ENCODE assay signal across 1 fruit fly cellular context in genomic region chr3R:13452851-13453255, dm6.
TF ChIP-seq lines count a peak whose summit lies in the region.

No protein-coding gene starts in this region.

TF ChIP-seq in whole organism, embryonic, 481 proteins besides CTCF, POLR2A, EP300 and RAD21 (continued from another document and continues in another):
- peak; percentile 74 for TF ChIP-seq Hsf (GFP tag; optimal IDR thresholded peaks at IDR 0.05; lab: Kevin White, UChicago)
- TF ChIP-seq GATAe (GFP tag; conservative IDR thresholded peaks at IDR 0.05; lab: Robert Waterston, UW) = no peak
- peak in 1 of 2 experiments; percentile 92 for TF ChIP-seq eve (GFP tag; optimal IDR thresholded peaks at IDR 0.05; lab: Kevin White, UChicago)
- peak; percentile 70 to 76 for TF ChIP-seq bsh (GFP tag; optimal IDR thresholded peaks at IDR 0.05; lab: Kevin White, UChicago)
- peak; percentile 54 for TF ChIP-seq run (tag; optimal IDR thresholded peaks at IDR 0.05; lab: Kevin White, UChicago)
- no peak for TF ChIP-seq sens-2 (GFP tag; IDR thresholded peaks at IDR 0.05; lab: Robert Waterston, UW)
- peak; percentile 32; the same call in 1 of the 2 replicates for TF ChIP-seq wdn (GFP tag; IDR thresholded peaks at IDR 0.05; lab: Robert Waterston, UW)
- TF ChIP-seq CG34422 (GFP tag; IDR thresholded peaks at IDR 0.05; lab: Robert Waterston, UW) = peak; percentile 46; the same call in 1 of the 3 replicates
- peak; percentile 88 for TF ChIP-seq grau (tag; optimal IDR thresholded peaks at IDR 0.05; lab: Kevin White, UChicago)
- no peak for TF ChIP-seq pan (optimal IDR thresholded peaks at IDR 0.05; lab: Kevin White, UChicago)
- TF ChIP-seq pan (GFP tag; optimal IDR thresholded peaks at IDR 0.05 in 1 of 2, IDR thresholded peaks at IDR 0.05 in 1 of 2) = peak in 1 of 2 experiments; percentile 62
- no peak for TF ChIP-seq unc-4 (GFP tag; IDR thresholded peaks at IDR 0.05; lab: Robert Waterston, UW; ENCODE audit: partially characterized antibody)
- peak; percentile 33 for TF ChIP-seq CG8944 (GFP tag; optimal IDR thresholded peaks at IDR 0.05; lab: Kevin White, UChicago)
- peak; percentile 42 for TF ChIP-seq CG14050 (GFP tag; IDR thresholded peaks at IDR 0.05; lab: Robert Waterston, UW)
- no peak for TF ChIP-seq CG17612 (GFP tag; IDR thresholded peaks at IDR 0.05; lab: Robert Waterston, UW)
- TF ChIP-seq CG12236 (GFP tag; optimal IDR thresholded peaks at IDR 0.05; lab: Kevin White, UChicago) = peak; percentile 42
- no peak for TF ChIP-seq stwl (tag; optimal IDR thresholded peaks at IDR 0.05; lab: Kevin White, UChicago)
- TF ChIP-seq Six4 (GFP tag; optimal IDR thresholded peaks at IDR 0.05; lab: Kevin White, UChicago) = peak; percentile 71
- TF ChIP-seq Fer1 (GFP tag; optimal IDR thresholded peaks at IDR 0.05; lab: Kevin White, UChicago) = peak; percentile 77
- TF ChIP-seq org-1 (GFP tag; optimal IDR thresholded peaks at IDR 0.05; lab: Kevin White, UChicago) = peak; percentile 77
- TF ChIP-seq yki (optimal IDR thresholded peaks at IDR 0.05; lab: Kevin White, UChicago) = no peak
- no peak; the same call in 2 of the 3 replicates for TF ChIP-seq B-H1 (GFP tag; IDR thresholded peaks at IDR 0.05; lab: Robert Waterston, UW)
- peak; percentile 53 for TF ChIP-seq CG18011 (GFP tag; optimal IDR thresholded peaks at IDR 0.05; lab: Kevin White, UChicago)
- TF ChIP-seq CG12659 (GFP tag; optimal IDR thresholded peaks at IDR 0.05; lab: Kevin White, UChicago) = peak; percentile 84
- no peak for TF ChIP-seq mirr (GFP tag; optimal IDR thresholded peaks at IDR 0.05; lab: Kevin White, UChicago)
- TF ChIP-seq CG7839 (tag; optimal IDR thresholded peaks at IDR 0.05; lab: Kevin White, UChicago) = peak; percentile 90
- no peak for TF ChIP-seq insv (GFP tag; optimal IDR thresholded peaks at IDR 0.05; lab: Kevin White, UChicago)
- peak; percentile 63 for TF ChIP-seq CG7372 (GFP tag; IDR thresholded peaks at IDR 0.05; lab: Robert Waterston, UW)
- no peak for TF ChIP-seq CG13287 (GFP tag; IDR thresholded peaks at IDR 0.05; lab: Robert Waterston, UW; ENCODE audit: partially characterized antibody)
- TF ChIP-seq ftz-f1 (GFP tag; optimal IDR thresholded peaks at IDR 0.05; lab: Kevin White, UChicago) = no peak
- TF ChIP-seq wek (GFP tag; optimal IDR thresholded peaks at IDR 0.05; lab: Kevin White, UChicago) = no peak
- TF ChIP-seq CG30020 (tag; optimal IDR thresholded peaks at IDR 0.05; lab: Kevin White, UChicago) = peak; percentile 44
- peak; percentile 78 for TF ChIP-seq Ssrp (tag; optimal IDR thresholded peaks at IDR 0.05; lab: Kevin White, UChicago)
- TF ChIP-seq CG31441 (GFP tag; IDR thresholded peaks at IDR 0.05; lab: Robert Waterston, UW) = peak; percentile 86
- TF ChIP-seq CG13775 (GFP tag; optimal IDR thresholded peaks at IDR 0.05; lab: Kevin White, UChicago) = peak; percentile 84
- TF ChIP-seq ase (GFP tag; IDR thresholded peaks at IDR 0.05; lab: Robert Waterston, UW) = no peak
- peak; percentile 37 for TF ChIP-seq Lhr (GFP tag; optimal IDR thresholded peaks at IDR 0.05; lab: Kevin White, UChicago)
- TF ChIP-seq CG13296 (GFP tag; optimal IDR thresholded peaks at IDR 0.05; lab: Kevin White, UChicago) = peak; percentile 74
- peak; percentile 42; the same call in 1 of the 2 replicates for TF ChIP-seq Nf-YA (GFP tag; IDR thresholded peaks at IDR 0.05; lab: Robert Waterston, UW)
- TF ChIP-seq CG18262 (tag; optimal IDR thresholded peaks at IDR 0.05; lab: Kevin White, UChicago) = peak; percentile 91
- no peak for TF ChIP-seq CG3163 (GFP tag; optimal IDR thresholded peaks at IDR 0.05; lab: Kevin White, UChicago)
- peak; percentile 78 for TF ChIP-seq Drgx (GFP tag; IDR thresholded peaks at IDR 0.05; lab: Robert Waterston, UW)
- TF ChIP-seq slbo (GFP tag; IDR thresholded peaks at IDR 0.05; lab: Robert Waterston, UW) = peak; percentile 68
- no peak for TF ChIP-seq CG7271 (tag; optimal IDR thresholded peaks at IDR 0.05; lab: Kevin White, UChicago)
- peak; percentile 22 to 89 for TF ChIP-seq Hr51 (GFP tag; optimal IDR thresholded peaks at IDR 0.05; lab: Kevin White, UChicago)
- peak; percentile 38 for TF ChIP-seq CG34376 (GFP tag; optimal IDR thresholded peaks at IDR 0.05; lab: Kevin White, UChicago)
- no peak for TF ChIP-seq Lpt (GFP tag; optimal IDR thresholded peaks at IDR 0.05; lab: Kevin White, UChicago)
- TF ChIP-seq ranshi (GFP tag; IDR thresholded peaks at IDR 0.05; lab: Robert Waterston, UW) = 0 out of 2 replicates have a peak, but pooled peaks have one; percentile 39
- peak; percentile 52 for TF ChIP-seq CG33557 (GFP tag; optimal IDR thresholded peaks at IDR 0.05; lab: Kevin White, UChicago)
- peak; percentile 67 for TF ChIP-seq Usf (GFP tag; optimal IDR thresholded peaks at IDR 0.05; lab: Kevin White, UChicago)
- TF ChIP-seq ac (GFP tag; optimal IDR thresholded peaks at IDR 0.05; lab: Kevin White, UChicago) = no peak
- peak; percentile 59 for TF ChIP-seq Dip3 (GFP tag; optimal IDR thresholded peaks at IDR 0.05; lab: Kevin White, UChicago)
- 0 out of 3 replicates have a peak, but pooled peaks have one; percentile 36 for TF ChIP-seq C15 (GFP tag; IDR thresholded peaks at IDR 0.05; lab: Robert Waterston, UW)
- TF ChIP-seq Doc3 (GFP tag; IDR thresholded peaks at IDR 0.05; lab: Robert Waterston, UW; ENCODE audit: partially characterized antibody) = no peak
- peak; percentile 22 for TF ChIP-seq CG4617 (GFP tag; optimal IDR thresholded peaks at IDR 0.05; lab: Kevin White, UChicago; ENCODE audit: borderline replicate concordance)
- TF ChIP-seq Abd-B (GFP tag; optimal IDR thresholded peaks at IDR 0.05; lab: Kevin White, UChicago) = peak; percentile 76
- TF ChIP-seq Nf-YB (GFP tag; optimal IDR thresholded peaks at IDR 0.05; lab: Kevin White, UChicago) = peak; percentile 66
- peak; percentile 49 for TF ChIP-seq pnt (GFP tag; optimal IDR thresholded peaks at IDR 0.05; lab: Kevin White, UChicago)
- peak; percentile 82 for TF ChIP-seq BtbVII (GFP tag; optimal IDR thresholded peaks at IDR 0.05; lab: Kevin White, UChicago)
- TF ChIP-seq CG12071 (GFP tag; optimal IDR thresholded peaks at IDR 0.05; lab: Kevin White, UChicago) = peak; percentile 15
- no peak for TF ChIP-seq bowl (GFP tag; IDR thresholded peaks at IDR 0.05; lab: Robert Waterston, UW)
- peak; percentile 70 for TF ChIP-seq Fer3 (tag; optimal IDR thresholded peaks at IDR 0.05; lab: Kevin White, UChicago)
- peak; percentile 68 for TF ChIP-seq CG17359 (tag; optimal IDR thresholded peaks at IDR 0.05; lab: Kevin White, UChicago)
- TF ChIP-seq CG10274 (GFP tag; optimal IDR thresholded peaks at IDR 0.05; lab: Kevin White, UChicago) = peak; percentile 56
- TF ChIP-seq Tbp (GFP tag; optimal IDR thresholded peaks at IDR 0.05; lab: Kevin White, UChicago) = no peak
- TF ChIP-seq chm (GFP tag; IDR thresholded peaks at IDR 0.05; lab: Robert Waterston, UW) = no peak
- TF ChIP-seq otp (GFP tag; IDR thresholded peaks at IDR 0.05; lab: Robert Waterston, UW) = peak; percentile 18; the same call in 1 of the 3 replicates
- TF ChIP-seq CG3838 (GFP tag; optimal IDR thresholded peaks at IDR 0.05; lab: Kevin White, UChicago) = peak; percentile 1
- TF ChIP-seq hkb (optimal IDR thresholded peaks at IDR 0.05; lab: Kevin White, UChicago) = no peak
- TF ChIP-seq hkb (GFP tag; IDR thresholded peaks at IDR 0.05; lab: Robert Waterston, UW) = peak; percentile 65
- TF ChIP-seq toy (GFP tag; IDR thresholded peaks at IDR 0.05; lab: Robert Waterston, UW) = 0 out of 2 replicates have a peak, but pooled peaks have one; percentile 23
- no peak for TF ChIP-seq cad (GFP tag; optimal IDR thresholded peaks at IDR 0.05; lab: Kevin White, UChicago)
- TF ChIP-seq CG10321 (GFP tag; IDR thresholded peaks at IDR 0.05; lab: Robert Waterston, UW) = no peak
- peak; percentile 15 for TF ChIP-seq YL-1 (GFP tag; optimal IDR thresholded peaks at IDR 0.05; lab: Kevin White, UChicago)
- TF ChIP-seq jigr1 (GFP tag; IDR thresholded peaks at IDR 0.05; lab: Robert Waterston, UW) = peak; percentile 56; the same call in 1 of the 3 replicates
- TF ChIP-seq CG2202 (tag; optimal IDR thresholded peaks at IDR 0.05; lab: Kevin White, UChicago) = peak; percentile 55
- TF ChIP-seq Gug (GFP tag; IDR thresholded peaks at IDR 0.05; lab: Robert Waterston, UW) = peak; percentile 37; the same call in 1 of the 4 replicates
- no peak for TF ChIP-seq zen2 (GFP tag; IDR thresholded peaks at IDR 0.05; lab: Robert Waterston, UW; ENCODE audit: partially characterized antibody)
- TF ChIP-seq CG6654 (GFP tag; optimal IDR thresholded peaks at IDR 0.05; lab: Kevin White, UChicago) = peak; percentile 50
- peak; percentile 63 for TF ChIP-seq Spps (tag; optimal IDR thresholded peaks at IDR 0.05; lab: Kevin White, UChicago)
- TF ChIP-seq gsb-n (tag; optimal IDR thresholded peaks at IDR 0.05; lab: Kevin White, UChicago) = peak; percentile 68
- peak; percentile 70 for TF ChIP-seq Asciz (GFP tag; optimal IDR thresholded peaks at IDR 0.05; lab: Kevin White, UChicago)
- TF ChIP-seq dmrt99B (tag; optimal IDR thresholded peaks at IDR 0.05; lab: Kevin White, UChicago) = peak; percentile 89
- TF ChIP-seq tgo (GFP tag; IDR thresholded peaks at IDR 0.05; lab: Robert Waterston, UW) = no peak; the same call in 1 of the 3 replicates
- peak; percentile 51; the same call in 1 of the 2 replicates for TF ChIP-seq H2.0 (GFP tag; IDR thresholded peaks at IDR 0.05; lab: Robert Waterston, UW)
- peak; percentile 71 for TF ChIP-seq CG11723 (GFP tag; optimal IDR thresholded peaks at IDR 0.05; lab: Kevin White, UChicago)
- TF ChIP-seq Gsc (GFP tag; IDR thresholded peaks at IDR 0.05; lab: Robert Waterston, UW) = 0 out of 2 replicates have a peak, but pooled peaks have one; percentile 20
- no peak for TF ChIP-seq Dref (GFP tag; IDR thresholded peaks at IDR 0.05; lab: Robert Waterston, UW)
- TF ChIP-seq CG2678 (tag; optimal IDR thresholded peaks at IDR 0.05; lab: Kevin White, UChicago) = peak; percentile 91
- TF ChIP-seq trh (GFP tag; optimal IDR thresholded peaks at IDR 0.05; lab: Kevin White, UChicago) = peak; percentile 17
- peak; percentile 43 for TF ChIP-seq chn (GFP tag; optimal IDR thresholded peaks at IDR 0.05; lab: Kevin White, UChicago)
- no peak for TF ChIP-seq CG16813 (GFP tag; IDR thresholded peaks at IDR 0.05; lab: Robert Waterston, UW; ENCODE audit: partially characterized antibody)
- TF ChIP-seq CG11247 (GFP tag; IDR thresholded peaks at IDR 0.05; lab: Robert Waterston, UW) = peak; percentile 30; the same call in 1 of the 2 replicates
- peak; percentile 86 for TF ChIP-seq Meics (GFP tag; optimal IDR thresholded peaks at IDR 0.05; lab: Kevin White, UChicago)
- no peak for TF ChIP-seq Hey (tag; optimal IDR thresholded peaks at IDR 0.05; lab: Kevin White, UChicago)
- TF ChIP-seq CG1792 (GFP tag; optimal IDR thresholded peaks at IDR 0.05; lab: Kevin White, UChicago) = no peak
- peak; percentile 62 for TF ChIP-seq CG12942 (GFP tag; optimal IDR thresholded peaks at IDR 0.05; lab: Kevin White, UChicago)
- peak; percentile 22; the same call in 1 of the 2 replicates for TF ChIP-seq MBD-R2 (GFP tag; IDR thresholded peaks at IDR 0.05; lab: Robert Waterston, UW)
- peak; percentile 70 for TF ChIP-seq CG9932 (GFP tag; IDR thresholded peaks at IDR 0.05; lab: Robert Waterston, UW)
- peak; percentile 20 for TF ChIP-seq exex (tag; optimal IDR thresholded peaks at IDR 0.05; lab: Kevin White, UChicago)
- TF ChIP-seq salm (tag; optimal IDR thresholded peaks at IDR 0.05; lab: Kevin White, UChicago) = peak; percentile 24
- TF ChIP-seq vnd (GFP tag; IDR thresholded peaks at IDR 0.05; lab: Robert Waterston, UW; ENCODE audit: partially characterized antibody) = no peak
- peak; percentile 83 for TF ChIP-seq Xbp1 (GFP tag; optimal IDR thresholded peaks at IDR 0.05; lab: Kevin White, UChicago)
- no peak for TF ChIP-seq CG11696 (GFP tag; IDR thresholded peaks at IDR 0.05; lab: Robert Waterston, UW)
- peak; percentile 44; the same call in 1 of the 2 replicates for TF ChIP-seq CG14441 (GFP tag; IDR thresholded peaks at IDR 0.05; lab: Robert Waterston, UW)
- TF ChIP-seq CG4424 (GFP tag; optimal IDR thresholded peaks at IDR 0.05; lab: Kevin White, UChicago) = peak; percentile 86
- no peak for TF ChIP-seq CG12769 (tag; optimal IDR thresholded peaks at IDR 0.05; lab: Kevin White, UChicago)
- no peak for TF ChIP-seq CG13894 (tag; optimal IDR thresholded peaks at IDR 0.05; lab: Kevin White, UChicago)
- peak; percentile 41 for TF ChIP-seq jumu (GFP tag; optimal IDR thresholded peaks at IDR 0.05; lab: Kevin White, UChicago)
- peak; percentile 45 for TF ChIP-seq Atf3 (GFP tag; optimal IDR thresholded peaks at IDR 0.05; lab: Kevin White, UChicago)
- no peak for TF ChIP-seq fd102C (GFP tag; optimal IDR thresholded peaks at IDR 0.05; lab: Kevin White, UChicago)
- TF ChIP-seq CG3726 (GFP tag; IDR thresholded peaks at IDR 0.05; lab: Robert Waterston, UW) = 0 out of 3 replicates have a peak, but pooled peaks have one; percentile 27
- peak; percentile 59 for TF ChIP-seq CG14014 (GFP tag; IDR thresholded peaks at IDR 0.05; lab: Robert Waterston, UW)
- TF ChIP-seq cato (GFP tag; optimal IDR thresholded peaks at IDR 0.05; lab: Kevin White, UChicago; ENCODE audit: borderline replicate concordance) = peak; percentile 53
- TF ChIP-seq CG11695 (GFP tag; IDR thresholded peaks at IDR 0.05; lab: Robert Waterston, UW) = peak; percentile 66
- TF ChIP-seq CG32532 (GFP tag; IDR thresholded peaks at IDR 0.05; lab: Robert Waterston, UW) = peak; percentile 76
- TF ChIP-seq kni (GFP tag; optimal IDR thresholded peaks at IDR 0.05; lab: Kevin White, UChicago) = no peak
- peak; percentile 35; the same call in 1 of the 3 replicates for TF ChIP-seq zfh1 (GFP tag; IDR thresholded peaks at IDR 0.05; lab: Robert Waterston, UW)
- TF ChIP-seq sna (GFP tag; IDR thresholded peaks at IDR 0.05; lab: Robert Waterston, UW; ENCODE audit: partially characterized antibody) = no peak
- peak; percentile 2 for TF ChIP-seq CG15073 (GFP tag; optimal IDR thresholded peaks at IDR 0.05; lab: Kevin White, UChicago)
- TF ChIP-seq Lim3 (GFP tag; IDR thresholded peaks at IDR 0.05; lab: Robert Waterston, UW) = no peak
- peak; percentile 42 for TF ChIP-seq ems (GFP tag; optimal IDR thresholded peaks at IDR 0.05; lab: Kevin White, UChicago)
- 0 out of 3 replicates have a peak, but pooled peaks have one; percentile 44 for TF ChIP-seq CG7357 (GFP tag; IDR thresholded peaks at IDR 0.05; lab: Robert Waterston, UW)
- peak; percentile 46 for TF ChIP-seq CG5180 (GFP tag; optimal IDR thresholded peaks at IDR 0.05; lab: Kevin White, UChicago)
- TF ChIP-seq tap (tag; optimal IDR thresholded peaks at IDR 0.05; lab: Kevin White, UChicago) = peak; percentile 66
- TF ChIP-seq CG12744 (GFP tag; optimal IDR thresholded peaks at IDR 0.05; lab: Kevin White, UChicago) = peak; percentile 57
- TF ChIP-seq hb (GFP tag; IDR thresholded peaks at IDR 0.05; lab: Robert Waterston, UW; ENCODE audit: partially characterized antibody) = no peak
- TF ChIP-seq Deaf1 (tag; optimal IDR thresholded peaks at IDR 0.05; lab: Kevin White, UChicago) = peak; percentile 61
